Fruit fly (Drosophila melanogaster): ENCODE results near the gene CG31431.

- no peak for TF ChIP-seq D1 (tag; optimal IDR thresholded peaks at IDR 0.05)
- TF ChIP-seq CG10348 (GFP tag; IDR thresholded peaks at IDR 0.05): no peak
- TF ChIP-seq gl (tag; optimal IDR thresholded peaks at IDR 0.05): no peak
- no peak for TF ChIP-seq CG9948 (tag; optimal IDR thresholded peaks at IDR 0.05)
- no peak for TF ChIP-seq Snoo (tag; optimal IDR thresholded peaks at IDR 0.05)
- TF ChIP-seq rn (GFP tag; IDR thresholded peaks at IDR 0.05): no peak
- TF ChIP-seq CG13204 (GFP tag; optimal IDR thresholded peaks at IDR 0.05): no peak
- TF ChIP-seq CG8301 (tag; optimal IDR thresholded peaks at IDR 0.05): no peak
- no peak for TF ChIP-seq CG34367 (tag; optimal IDR thresholded peaks at IDR 0.05)
- no peak for TF ChIP-seq fd96Ca (GFP tag; IDR thresholded peaks at IDR 0.05)
Measured at dm6 chr3R:21871348-21871940, 963 bp downstream of the CG31431 start.
